Fruit fly (Drosophila melanogaster) whole organism, embryonic: ENCODE measurements around the gene Glg1.

ENCODE experiments used
- BEAF-32 ChIP-seq: fragments of 200-800 bp; sonication (Bioruptor generic); optimal IDR thresholded peaks from 3 replicates; lab custom pipeline; 2017; ENCODE audit warnings: missing biosample characterization, missing genetic modification characterization, mild to moderate bottlenecking, moderate library complexity, missing genetic modification reagents
- CG10147 ChIP-seq: fragments of 200-800 bp; sonication (Bioruptor generic); optimal IDR thresholded peaks from 2 replicates; lab custom pipeline; 2019; ENCODE audit warnings: missing biosample characterization, mild to moderate bottlenecking, missing genetic modification characterization, moderate library complexity
- CG10654 ChIP-seq: fragments of 200-800 bp; sonication (Bioruptor generic); optimal IDR thresholded peaks from 2 replicates; lab custom pipeline; 2016; ENCODE audit warnings: missing biosample characterization, missing genetic modification characterization
- CG12104 ChIP-seq: fragments of 200-800 bp; sonication (Bioruptor generic); optimal IDR thresholded peaks from 3 replicates; lab custom pipeline; 2016; ENCODE audit warnings: missing biosample characterization, missing genetic modification characterization
- CG12942 ChIP-seq: fragments of 200-800 bp; sonication (Bioruptor generic); optimal IDR thresholded peaks from 3 replicates; lab custom pipeline; 2016; ENCODE audit warnings: missing biosample characterization, missing genetic modification characterization
- CG13296 ChIP-seq: fragments of 200-800 bp; sonication (Bioruptor generic); optimal IDR thresholded peaks from 3 replicates; lab custom pipeline; 2018; ENCODE audit warnings: missing biosample characterization, mild to moderate bottlenecking, missing genetic modification characterization
- CG14441 ChIP-seq: fragments of 200-800 bp; sonication (Bioruptor generic); IDR thresholded peaks from 2 replicates; pipeline ENCODE4 v1.3.6; 2022; ENCODE audit warnings: missing biosample characterization, missing genetic modification characterization
- CG1603 ChIP-seq: fragments of 200-800 bp; sonication (Bioruptor generic); optimal IDR thresholded peaks from 2 replicates; lab custom pipeline; 2019; ENCODE audit warnings: missing biosample characterization, mild to moderate bottlenecking, missing genetic modification characterization, moderate library complexity
- CG17568 ChIP-seq: fragments of 200-800 bp; sonication (Bioruptor generic); optimal IDR thresholded peaks from 2 replicates; lab custom pipeline; 2018; ENCODE audit warnings: missing biosample characterization, mild to moderate bottlenecking, missing genetic modification characterization, moderate library complexity
- CG17912 ChIP-seq: fragments of 200-800 bp; sonication (Bioruptor generic); optimal IDR thresholded peaks from 2 replicates; lab custom pipeline; 2018; ENCODE audit warnings: missing biosample characterization, mild to moderate bottlenecking, missing genetic modification characterization
- CG18599 ChIP-seq: fragments of 200-800 bp; sonication (Bioruptor generic); optimal IDR thresholded peaks from 3 replicates; lab custom pipeline; 2017; ENCODE audit warnings: missing biosample characterization, missing genetic modification characterization, mild to moderate bottlenecking, moderate library complexity, missing genetic modification reagents
- CG2129 ChIP-seq: fragments of 200-800 bp; sonication (Bioruptor generic); IDR thresholded peaks from 2 replicates; pipeline ENCODE4 v1.3.6; 2022; ENCODE audit warnings: missing biosample characterization, missing genetic modification characterization; ENCODE audit not compliant: partially characterized antibody
- CG2202 ChIP-seq: fragments of 200-800 bp; sonication (Bioruptor generic); optimal IDR thresholded peaks from 2 replicates; lab custom pipeline; 2018; ENCODE audit warnings: missing biosample characterization, mild to moderate bottlenecking, missing genetic modification characterization
- CG3163 ChIP-seq: fragments of 200-800 bp; sonication (Bioruptor generic); optimal IDR thresholded peaks from 3 replicates; lab custom pipeline; 2016; ENCODE audit warnings: missing biosample characterization, missing genetic modification characterization
- CG3407 ChIP-seq: fragments of 200-800 bp; sonication (Bioruptor generic); optimal IDR thresholded peaks from 2 replicates; lab custom pipeline; 2018; ENCODE audit warnings: missing biosample characterization, mild to moderate bottlenecking, missing genetic modification characterization
- CG4820 ChIP-seq: fragments of 200-800 bp; sonication (Bioruptor generic); optimal IDR thresholded peaks from 3 replicates; lab custom pipeline; 2016; ENCODE audit warnings: missing biosample characterization, missing genetic modification characterization
- CG5180 ChIP-seq: fragments of 200-800 bp; sonication (Bioruptor generic); optimal IDR thresholded peaks from 3 replicates; lab custom pipeline; 2017; ENCODE audit warnings: missing biosample characterization, missing genetic modification characterization, mild to moderate bottlenecking, moderate library complexity, missing genetic modification reagents
- CG6689 ChIP-seq: fragments of 200-800 bp; sonication (Bioruptor generic); IDR thresholded peaks from 2 replicates; pipeline ENCODE4 v1.3.6; 2022; ENCODE audit warnings: missing biosample characterization, missing genetic modification characterization
- CG7556 ChIP-seq: fragments of 200-800 bp; sonication (Bioruptor generic); optimal IDR thresholded peaks from 2 replicates; lab custom pipeline; 2017; ENCODE audit warnings: missing biosample characterization, mild to moderate bottlenecking, missing genetic modification characterization
- CG7786 ChIP-seq: fragments of 200-800 bp; sonication (Bioruptor generic); optimal IDR thresholded peaks from 2 replicates; lab custom pipeline; 2016; ENCODE audit warnings: missing biosample characterization, missing genetic modification characterization
- CG8924 ChIP-seq: fragments of 200-800 bp; optimal IDR thresholded peaks from 3 replicates; lab custom pipeline; 2019; ENCODE audit warnings: missing biosample characterization, mild to moderate bottlenecking, missing genetic modification characterization, moderate library complexity
- CG9817 ChIP-seq: fragments of 200-800 bp; sonication (Bioruptor generic); optimal IDR thresholded peaks from 2 replicates; lab custom pipeline; 2018; ENCODE audit warnings: missing biosample characterization, mild to moderate bottlenecking, missing genetic modification characterization, moderate library complexity
- E2f2 ChIP-seq: fragments of 200-800 bp; sonication (Bioruptor generic); IDR thresholded peaks from 2 replicates; pipeline ENCODE4 v1.3.6; 2022; ENCODE audit warnings: missing biosample characterization, missing genetic modification characterization
- Ets65A ChIP-seq: fragments of 200-800 bp; sonication (Bioruptor generic); peaks from one replicate; lab custom pipeline; 2016; ENCODE audit warnings: missing biosample characterization, missing genetic modification characterization
- Gsc ChIP-seq: fragments of 200-800 bp; sonication (Bioruptor generic); IDR thresholded peaks from 2 replicates; pipeline ENCODE4 v1.3.6; 2022; ENCODE audit warnings: missing biosample characterization, missing genetic modification characterization
- H2.0 ChIP-seq: fragments of 200-800 bp; sonication (Bioruptor generic); IDR thresholded peaks from 2 replicates; pipeline ENCODE4 v1.3.6; 2022; ENCODE audit warnings: missing biosample characterization, missing genetic modification characterization
- Lhr ChIP-seq: fragments of 200-800 bp; sonication (Bioruptor generic); optimal IDR thresholded peaks from 3 replicates; lab custom pipeline; 2017; ENCODE audit warnings: mild to moderate bottlenecking, missing biosample characterization, missing genetic modification reagents, missing genetic modification characterization
- Neu2 ChIP-seq: fragments of 200-800 bp; sonication (Bioruptor generic); optimal IDR thresholded peaks from 3 replicates; lab custom pipeline; 2016; ENCODE audit warnings: missing biosample characterization, missing genetic modification characterization, borderline replicate concordance
- Nf-YA ChIP-seq: fragments of 200-800 bp; sonication (Bioruptor generic); IDR thresholded peaks from 2 replicates; pipeline ENCODE4 v1.3.6; 2022; ENCODE audit warnings: missing biosample characterization, missing genetic modification characterization
- Sry-β ChIP-seq: fragments of 200-800 bp; sonication (Bioruptor generic); optimal IDR thresholded peaks from 2 replicates; lab custom pipeline; 2018; ENCODE audit warnings: missing biosample characterization, mild to moderate bottlenecking, missing genetic modification characterization, moderate library complexity
- Usf ChIP-seq: fragments of 200-800 bp; sonication (Bioruptor generic); optimal IDR thresholded peaks from 2 replicates; lab custom pipeline; 2017; ENCODE audit warnings: missing genotype, missing biosample characterization, missing genetic modification characterization
- Xbp1 ChIP-seq: fragments of 200-800 bp; sonication (Bioruptor generic); optimal IDR thresholded peaks from 3 replicates; lab custom pipeline; 2016; ENCODE audit warnings: missing biosample characterization, mild to moderate bottlenecking, missing genetic modification characterization
- ab ChIP-seq: fragments of 200-800 bp; sonication (Bioruptor generic); optimal IDR thresholded peaks from 2 replicates; lab custom pipeline; 2016; ENCODE audit warnings: missing biosample characterization, missing genetic modification characterization
- ara ChIP-seq: fragments of 200-800 bp; sonication (Bioruptor generic); IDR thresholded peaks from 2 replicates; pipeline ENCODE4 v1.3.6; 2022; ENCODE audit warnings: missing biosample characterization, missing genetic modification characterization
- chm ChIP-seq: fragments of 200-800 bp; sonication (Bioruptor generic); IDR thresholded peaks from 2 replicates; pipeline ENCODE4 v1.3.6; 2022; ENCODE audit warnings: missing biosample characterization, missing genetic modification characterization
- chn ChIP-seq: fragments of 200-800 bp; sonication (Bioruptor generic); optimal IDR thresholded peaks from 2 replicates; lab custom pipeline; 2016; ENCODE audit warnings: missing biosample characterization, missing genetic modification characterization
- cwo ChIP-seq: fragments of 200-800 bp; sonication (Bioruptor generic); optimal IDR thresholded peaks from 3 replicates; lab custom pipeline; 2017; ENCODE audit warnings: missing biosample characterization, missing genetic modification characterization, mild to moderate bottlenecking, moderate library complexity, missing genetic modification reagents
- ewg ChIP-seq: fragments of 200-800 bp; sonication (Bioruptor generic); optimal IDR thresholded peaks from 3 replicates; lab custom pipeline; 2017; ENCODE audit warnings: mild to moderate bottlenecking, missing biosample characterization, missing genetic modification reagents, missing genetic modification characterization
- ind ChIP-seq: fragments of 200-800 bp; sonication (Bioruptor generic); optimal IDR thresholded peaks from 3 replicates; lab custom pipeline; 2016; ENCODE audit warnings: missing biosample characterization, missing genetic modification characterization
- kay ChIP-seq: fragments of 200-800 bp; sonication (Bioruptor generic); optimal IDR thresholded peaks from 2 replicates; lab custom pipeline; 2016; ENCODE audit warnings: missing biosample characterization, missing genetic modification characterization
- knrl ChIP-seq: fragments of 200-800 bp; sonication (Bioruptor generic); IDR thresholded peaks from 3 replicates; pipeline ENCODE4 v1.3.6; 2022; ENCODE audit warnings: missing biosample characterization, missing genetic modification characterization; ENCODE audit not compliant: partially characterized antibody
- nerfin-2 ChIP-seq: fragments of 200-800 bp; sonication (Bioruptor generic); IDR thresholded peaks from 2 replicates; pipeline ENCODE4 v1.3.6; 2022; ENCODE audit warnings: missing biosample characterization, missing genetic modification characterization; ENCODE audit not compliant: partially characterized antibody
- psq ChIP-seq: fragments of 200-800 bp; sonication (Bioruptor generic); optimal IDR thresholded peaks from 2 replicates; lab custom pipeline; 2017; ENCODE audit warnings: missing biosample characterization, missing genetic modification characterization
- rib ChIP-seq: fragments of 200-800 bp; sonication (Bioruptor generic); IDR thresholded peaks from 2 replicates; pipeline ENCODE4 v1.3.6; 2022; ENCODE audit warnings: missing biosample characterization, missing genetic modification characterization
- slp2 ChIP-seq: fragments of 200-800 bp; sonication (Bioruptor generic); optimal IDR thresholded peaks from 2 replicates; lab custom pipeline; 2016; ENCODE audit warnings: missing biosample characterization, missing genetic modification characterization
- sqz ChIP-seq: fragments of 200-800 bp; sonication (Bioruptor generic); optimal IDR thresholded peaks from 3 replicates; lab custom pipeline; 2018; ENCODE audit warnings: missing biosample characterization, mild to moderate bottlenecking, missing genetic modification characterization
- trem ChIP-seq: fragments of 200-800 bp; optimal IDR thresholded peaks from 3 replicates; lab custom pipeline; 2019; ENCODE audit warnings: missing biosample characterization, mild to moderate bottlenecking, missing genetic modification characterization, moderate library complexity
- tup ChIP-seq: fragments of 200-800 bp; sonication (Bioruptor generic); optimal IDR thresholded peaks from 2 replicates; lab custom pipeline; 2016; ENCODE audit warnings: missing biosample characterization, mild to moderate bottlenecking, missing genetic modification characterization, moderate library complexity
- twi ChIP-seq: fragments of 200-800 bp; optimal IDR thresholded peaks from 2 replicates; lab custom pipeline; 2019; ENCODE audit warnings: missing biosample characterization, mild to moderate bottlenecking, missing genetic modification characterization, moderate library complexity

Gene Glg1

DNA sequence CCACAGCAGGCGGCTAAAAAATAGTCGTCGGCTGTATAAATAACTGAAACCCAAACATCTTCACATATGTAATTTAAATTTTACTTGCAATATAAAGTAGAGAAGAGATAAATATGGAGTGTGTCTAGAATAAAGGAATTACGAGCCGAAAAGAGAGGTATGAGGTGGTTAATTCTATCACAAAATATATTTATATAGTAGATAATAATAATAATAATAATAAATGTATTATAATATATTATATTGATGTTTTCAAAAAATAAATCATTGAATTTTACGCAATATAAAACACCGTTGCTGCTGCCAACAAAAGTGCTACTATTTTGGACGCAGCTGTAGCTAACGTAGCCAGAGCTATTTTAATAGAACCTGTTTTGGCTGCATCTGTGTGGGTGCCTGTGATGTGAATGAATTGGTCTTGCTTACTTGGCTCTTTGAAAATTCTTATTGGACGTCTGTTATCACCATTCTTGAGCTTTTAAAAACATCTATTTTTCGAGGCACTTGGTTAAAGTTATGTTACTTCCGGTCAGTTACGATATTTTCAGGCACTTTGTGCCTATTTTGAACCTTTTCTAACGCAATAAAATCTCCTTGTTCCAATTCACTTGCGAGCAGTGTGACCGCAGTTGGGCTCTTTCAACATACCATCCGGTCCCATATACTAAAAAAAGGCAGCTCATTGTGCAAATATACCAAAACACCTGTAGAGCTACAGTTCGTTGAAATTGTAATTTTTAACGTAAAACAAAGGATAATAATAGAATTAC is 10.3 kb downstream of the Glg1 start, which contains the start of gene Hr78 (continued):
- peak; percentile 84 for TF ChIP-seq CG10147 (GFP tag; lab: Kevin White, UChicago)
- no peak for TF ChIP-seq Gsc (GFP tag; lab: Robert Waterston, UW)
- peak; percentile 89 for TF ChIP-seq CG18599 (GFP tag; lab: Kevin White, UChicago)
- TF ChIP-seq rib (GFP tag; lab: Robert Waterston, UW), result no peak
- TF ChIP-seq Usf (GFP tag; lab: Kevin White, UChicago), result peak; percentile 54
- TF ChIP-seq Lhr, result peak; percentile 51
- peak; percentile 9 for TF ChIP-seq CG2202 (tag; lab: Kevin White, UChicago)
- TF ChIP-seq CG3163 (GFP tag; lab: Kevin White, UChicago), result no peak
- TF ChIP-seq H2.0 (GFP tag; lab: Robert Waterston, UW), result peak; percentile 38; the same call in 1 of the 2 replicates
- 0 out of 2 replicates have a peak, but pooled peaks have one; percentile 29 for TF ChIP-seq chm
- TF ChIP-seq kay, result peak; percentile 3
- no peak for TF ChIP-seq tup
- no peak for TF ChIP-seq sqz (GFP tag; lab: Kevin White, UChicago)
- TF ChIP-seq Xbp1 (GFP tag; lab: Kevin White, UChicago), result peak; percentile 67
- TF ChIP-seq CG5180 (GFP tag; lab: Kevin White, UChicago), result peak; percentile 65
- no peak for TF ChIP-seq Nf-YA (GFP tag; lab: Robert Waterston, UW)
- TF ChIP-seq CG17568, result peak; percentile 76
- peak; percentile 77 for TF ChIP-seq ind (GFP tag; lab: Kevin White, UChicago)
- peak; percentile 84 for TF ChIP-seq cwo (GFP tag; lab: Kevin White, UChicago)
- peak; percentile 41 for TF ChIP-seq CG4820 (GFP tag; lab: Kevin White, UChicago)
- no peak for TF ChIP-seq Sry-β (GFP tag; lab: Kevin White, UChicago)
- TF ChIP-seq CG12104 (GFP tag; lab: Kevin White, UChicago), result peak; percentile 70
- peak; percentile 43 for TF ChIP-seq CG10654
- TF ChIP-seq CG3407 (GFP tag; lab: Kevin White, UChicago), result peak; percentile 54
- no peak for TF ChIP-seq ab (GFP tag; lab: Kevin White, UChicago)
- TF ChIP-seq knrl (GFP tag; lab: Robert Waterston, UW), result no peak
- TF ChIP-seq CG7556 (GFP tag; lab: Kevin White, UChicago), result peak; percentile 92
- TF ChIP-seq CG7786, result peak; percentile 25
- TF ChIP-seq CG1603 (tag; lab: Kevin White, UChicago), result peak; percentile 41
- peak; percentile 92 for TF ChIP-seq CG8924
- no peak for TF ChIP-seq CG2129 (GFP tag; lab: Robert Waterston, UW)
- TF ChIP-seq E2f2, result peak; percentile 44; the same call in 1 of the 2 replicates
- TF ChIP-seq CG14441 (GFP tag; lab: Robert Waterston, UW), result no peak; the same call in 1 of the 2 replicates
- TF ChIP-seq BEAF-32 (GFP tag; lab: Kevin White, UChicago), result peak; percentile 29
- no peak for TF ChIP-seq Ets65A (GFP tag; lab: Kevin White, UChicago)
- TF ChIP-seq ara (GFP tag; lab: Robert Waterston, UW), result peak; percentile 55
- TF ChIP-seq CG17912 (GFP tag; lab: Kevin White, UChicago), result no peak
- TF ChIP-seq nerfin-2 (GFP tag; lab: Robert Waterston, UW), result no peak
- TF ChIP-seq CG13296 (GFP tag; lab: Kevin White, UChicago), result peak; percentile 92
- TF ChIP-seq CG12942 (GFP tag; lab: Kevin White, UChicago), result peak; percentile 51
- peak; percentile 78 for TF ChIP-seq trem (tag; lab: Kevin White, UChicago)
- TF ChIP-seq chn (GFP tag; lab: Kevin White, UChicago), result no peak
- peak; percentile 32 for TF ChIP-seq psq
- TF ChIP-seq CG6689 (GFP tag; lab: Robert Waterston, UW), result peak; percentile 82
- peak; percentile 37 for TF ChIP-seq twi (tag; lab: Kevin White, UChicago)
- TF ChIP-seq CG9817, result peak; percentile 73
- TF ChIP-seq Neu2 (GFP tag; lab: Kevin White, UChicago), result no peak
- TF ChIP-seq ewg (GFP tag; lab: Kevin White, UChicago), result peak; percentile 46
- TF ChIP-seq slp2, result peak; percentile 34
